Worm (Caenorhabditis elegans): Measurements from ENCODE around the gene col-160.

The col-160 gene

ce11 chrV:13163841-13164240 is 38.1 kb downstream of the col-160 start (continued):
- TF ChIP-seq egrh-3 (GFP tag; IDR thresholded peaks at IDR 0.05) (no peak), nfya-2 (GFP tag; IDR thresholded peaks at IDR 0.05) (no peak), ama-1 (optimal IDR thresholded peaks at IDR 0.05) (no peak), ama-1 (GFP tag; optimal IDR thresholded peaks at IDR 0.05) (no peak), lin-54 (GFP tag; optimal IDR thresholded peaks at IDR 0.05) (peak; percentile 18), mxl-1 (tag; optimal IDR thresholded peaks at IDR 0.05) (no peak), snpc-1.3 (tag; optimal IDR thresholded peaks at IDR 0.05; ENCODE audit: insufficient read depth) (no peak), ztf-26 (tag; optimal IDR thresholded peaks at IDR 0.05) (no peak), nhr-179 (tag; optimal IDR thresholded peaks at IDR 0.05) (no peak)

- TF ChIP-seq snpc-3.4 (tag; optimal IDR thresholded peaks at IDR 0.05) (peak; percentile 4), repo-1 (tag; optimal IDR thresholded peaks at IDR 0.05) (no peak), hmg-1.2 (GFP tag; IDR thresholded peaks at IDR 0.05) (peak; percentile 68), snpc-1.1 (tag; optimal IDR thresholded peaks at IDR 0.05; ENCODE audit: insufficient read depth) (peak; percentile 86), attf-3 (GFP tag; conservative IDR thresholded peaks at IDR 0.05) (no peak), snpc-4 (GFP tag; optimal IDR thresholded peaks at IDR 0.05) (peak; percentile 46), snpc-4 (tag; optimal IDR thresholded peaks at IDR 0.05) (peak; percentile 12 to 88 (median 76))
Observed at ce11 chrV:13162885-13163284, 39.1 kb downstream of the col-160 start.

DNA sequence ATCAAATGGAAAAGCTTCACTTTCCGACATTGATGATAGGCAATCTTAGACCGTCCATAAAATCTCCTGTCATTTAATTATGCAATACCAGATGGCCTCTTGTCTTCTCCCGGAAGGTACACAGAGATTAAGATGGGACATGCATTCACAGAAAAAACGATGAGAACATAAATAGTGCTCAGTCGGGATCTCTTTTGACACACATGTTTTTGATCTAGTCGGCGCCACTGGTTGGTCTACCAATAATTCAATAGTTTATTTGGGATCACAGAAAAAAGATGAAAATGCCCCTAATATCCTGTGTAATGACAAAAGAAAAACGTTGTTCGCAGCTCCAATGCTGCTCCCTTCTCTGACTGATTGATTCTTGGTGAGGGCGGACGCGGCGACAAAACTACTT is 40.9 kb downstream of the col-160 start:
- TF ChIP-seq dpff-1 (tag; optimal IDR thresholded peaks at IDR 0.05) (no peak), F39B2.1 (GFP tag; IDR thresholded peaks at IDR 0.05) (no peak), snpc-1.3 (tag; optimal IDR thresholded peaks at IDR 0.05; ENCODE audit: insufficient read depth) (no peak), Y79H2A.3 (GFP tag; conservative IDR thresholded peaks at IDR 0.05) (no peak)

- TF ChIP-seq unc-130 (GFP tag; optimal IDR thresholded peaks at IDR 0.05), result no peak
- TF ChIP-seq snpc-1.1 (tag; optimal IDR thresholded peaks at IDR 0.05; ENCODE audit: insufficient read depth), result no peak
- TF ChIP-seq mxl-1 (tag; optimal IDR thresholded peaks at IDR 0.05), result no peak
- TF ChIP-seq dox-1 (GFP tag; IDR thresholded peaks at IDR 0.05), result no peak
- TF ChIP-seq attf-3 (GFP tag; conservative IDR thresholded peaks at IDR 0.05), result no peak
- TF ChIP-seq F57A8.1 (GFP tag; optimal IDR thresholded peaks at IDR 0.05), result no peak
- no peak for TF ChIP-seq hsf-1 (GFP tag; IDR thresholded peaks at IDR 0.05)
- TF ChIP-seq F33H1.4 (GFP tag; IDR thresholded peaks at IDR 0.05), result no peak
- no peak for TF ChIP-seq F55B11.4 (tag; optimal IDR thresholded peaks at IDR 0.05; ENCODE audit: borderline replicate concordance, insufficient read depth)
- no peak for TF ChIP-seq Y79H2A.3 (GFP tag; conservative IDR thresholded peaks at IDR 0.05)
- TF ChIP-seq nhr-179 (tag; optimal IDR thresholded peaks at IDR 0.05), result no peak
- no peak for TF ChIP-seq hlh-12 (tag; optimal IDR thresholded peaks at IDR 0.05)
- no peak for TF ChIP-seq hmg-20 (GFP tag; IDR thresholded peaks at IDR 0.05)
- TF ChIP-seq repo-1 (tag; optimal IDR thresholded peaks at IDR 0.05), result no peak
- TF ChIP-seq B0261.1 (tag; optimal IDR thresholded peaks at IDR 0.05), result no peak
- no peak for TF ChIP-seq snpc-4 (GFP tag; optimal IDR thresholded peaks at IDR 0.05)
- no peak for TF ChIP-seq snpc-4 (tag; optimal IDR thresholded peaks at IDR 0.05)
- TF ChIP-seq B0019.2 (GFP tag; conservative IDR thresholded peaks at IDR 0.05), result no peak
- no peak for TF ChIP-seq attf-5 (GFP tag; optimal IDR thresholded peaks at IDR 0.05)
- no peak for TF ChIP-seq madf-3 (GFP tag; IDR thresholded peaks at IDR 0.05)
Observed at ce11 chrV:13157073-13157472, 44.9 kb downstream of the col-160 start.

ce11 chrV:13154225-13154624 is 47.8 kb downstream of the col-160 start:
- TF ChIP-seq lsl-1 (GFP tag; optimal IDR thresholded peaks at IDR 0.05) (no peak), ekl-4 (GFP tag; IDR thresholded peaks at IDR 0.05) (no peak), lsy-27 (tag; optimal IDR thresholded peaks at IDR 0.05; ENCODE audit: borderline replicate concordance, insufficient read depth) (no peak), ccch-3 (GFP tag; optimal IDR thresholded peaks at IDR 0.05) (no peak)
